Fruit fly (Drosophila melanogaster): ENCODE data around the gene pbl.

- TF ChIP-seq CG8478 (optimal IDR thresholded peaks at IDR 0.05) = no peak
- TF ChIP-seq CTCF (optimal IDR thresholded peaks at IDR 0.05) = no peak
These were observed 49.3 kb downstream of the pbl start for dm6 chr3L:7862238-7863022.

Measured in S2 (cell line).